Fruit fly (Drosophila melanogaster) ovary, adult (tissue): ENCODE data around the gene Ephrin.

Experiments used
- CG17801 ChIP-seq: fragments of 200-800 bp; optimal IDR thresholded peaks from 2 replicates; lab custom pipeline; 2019; ENCODE audit warnings: missing biosample characterization, mild to moderate bottlenecking, missing genetic modification characterization, moderate library complexity; ENCODE audit not compliant: partially characterized antibody

The Ephrin gene

dm6 chr4:629391-629790 lies 57.8 kb downstream of the Ephrin start, which contains the start of gene Gat:
Gene Gat, plus strand, starts transcription at chr4:629691.
- TF ChIP-seq CG17801, result no peak
